Worm (Caenorhabditis elegans) whole organism, L2 larva: ENCODE results near the gene F58F12.3.

Experiments used
- F13H6.1 ChIP-seq: sonication (generic microtip); optimal IDR thresholded peaks from 2 replicates; lab custom pipeline; 2016; ENCODE audit warnings: missing genetic modification characterization, missing compliant biosample characterization
- aly-2 ChIP-seq: fragments of 150-350 bp; optimal IDR thresholded peaks from 2 replicates; lab custom pipeline; 2014; ENCODE audit warnings: missing biosample characterization, missing genetic modification characterization
- blmp-1 ChIP-seq: sonication (generic microtip); optimal IDR thresholded peaks from 2 replicates; lab custom pipeline; 2017; ENCODE audit warnings: missing genetic modification characterization, mild to moderate bottlenecking, missing compliant biosample characterization, antibody characterized with exemption, moderate library complexity; ENCODE audit not compliant: insufficient read depth
- ceh-16 ChIP-seq: fragments of 150-350 bp; optimal IDR thresholded peaks from 2 replicates; lab custom pipeline; 2014; ENCODE audit warnings: missing biosample characterization, missing genetic modification characterization
- egl-27 ChIP-seq: sonication (generic microtip); optimal IDR thresholded peaks from 3 replicates; lab custom pipeline; 2017; ENCODE audit warnings: missing biosample characterization, missing genetic modification reagents, missing genetic modification characterization
- fos-1 ChIP-seq: fragments of 150-350 bp; optimal IDR thresholded peaks from 2 replicates; lab custom pipeline; 2014; ENCODE audit warnings: missing biosample characterization, missing genetic modification characterization
- gmeb-1 ChIP-seq: fragments of 150-350 bp; optimal IDR thresholded peaks from 2 replicates; lab custom pipeline; 2014; ENCODE audit warnings: missing biosample characterization, missing genetic modification characterization
- lin-13 ChIP-seq: fragments of 150-350 bp; optimal IDR thresholded peaks from 2 replicates; lab custom pipeline; 2014; ENCODE audit warnings: missing biosample characterization, missing genetic modification reagents, missing genetic modification characterization
- nhr-11 ChIP-seq: fragments of 150-350 bp; optimal IDR thresholded peaks from 2 replicates; lab custom pipeline; 2014; ENCODE audit warnings: missing biosample characterization, missing genetic modification characterization
- nhr-129 ChIP-seq: fragments of 150-350 bp; optimal IDR thresholded peaks from 2 replicates; lab custom pipeline; 2014; ENCODE audit warnings: missing biosample characterization, missing genetic modification characterization
- nhr-237 ChIP-seq: fragments of 150-350 bp; optimal IDR thresholded peaks from 2 replicates; lab custom pipeline; 2014; ENCODE audit warnings: missing biosample characterization, missing genetic modification characterization
- nhr-25 ChIP-seq: fragments of 150-350 bp; sonication (generic microtip); optimal IDR thresholded peaks from 3 replicates; lab custom pipeline; 2014; ENCODE audit warnings: missing biosample characterization, missing genetic modification characterization
- unc-62 ChIP-seq: fragments of 150-350 bp; optimal IDR thresholded peaks from 2 replicates; lab custom pipeline; 2014; ENCODE audit warnings: missing biosample characterization, missing genetic modification reagents, missing genetic modification characterization
- ztf-11 ChIP-seq: sonication (generic microtip); optimal IDR thresholded peaks from 2 replicates; lab custom pipeline; 2017; ENCODE audit warnings: missing biosample characterization, missing genetic modification characterization

DNA sequence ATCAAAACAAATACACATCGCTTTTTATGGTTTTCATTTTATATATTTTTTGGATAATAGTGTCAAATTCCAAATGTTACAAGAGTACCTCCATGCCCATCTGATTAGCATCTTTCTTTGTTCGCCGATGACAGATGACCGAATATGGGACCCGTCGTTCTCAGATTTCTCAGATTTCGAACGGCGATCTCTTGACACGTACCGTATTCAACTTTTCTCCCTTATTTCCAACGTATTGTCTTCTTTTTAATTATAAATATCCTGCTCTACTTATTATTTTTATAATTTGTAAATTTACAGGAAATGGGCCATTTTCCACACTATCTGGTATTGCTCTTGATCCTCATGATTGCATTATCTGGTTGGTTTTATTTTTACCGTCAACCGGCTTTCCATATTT is 7.3 kb upstream of the F58F12.3 start, which contains the start of gene zig-10:
- TF ChIP-seq blmp-1 (tag; lab: Kevin White, UChicago) (no peak), nhr-129 (no peak), fos-1 (tag; lab: Kevin White, UChicago) (no peak), F13H6.1 (tag; lab: Kevin White, UChicago) (no peak), nhr-237 (no peak), lin-13 (no peak), unc-62 (GFP tag; lab: Kevin White, UChicago) (no peak), aly-2 (no peak), ztf-11 (no peak), nhr-25 (no peak), egl-27 (tag; lab: Kevin White, UChicago) (no peak), gmeb-1 (no peak), nhr-11 (tag; lab: Kevin White, UChicago) (no peak), ceh-16 (tag; lab: Kevin White, UChicago) (no peak)
